Worm (Caenorhabditis elegans): ENCODE measurements around the gene Y43C5A.4.

The Y43C5A.4 gene

ce11 chrIV:10239045-10239444 lies 38.8 kb upstream of the Y43C5A.4 start, which contains the start of gene ech-8:
TSS of gene ech-8 (minus strand) at chrIV:10239176.
- no peak for TF ChIP-seq aly-2 (tag; optimal IDR thresholded peaks at IDR 0.05)
- no peak for TF ChIP-seq mdl-1 (tag; optimal IDR thresholded peaks at IDR 0.05)
- no peak for TF ChIP-seq ztf-11 (tag; optimal IDR thresholded peaks at IDR 0.05)
- no peak for TF ChIP-seq ceh-16 (tag; optimal IDR thresholded peaks at IDR 0.05)
- no peak for TF ChIP-seq elt-3 (tag; optimal IDR thresholded peaks at IDR 0.05)
- peak; percentile 31 for TF ChIP-seq crh-2 (tag; optimal IDR thresholded peaks at IDR 0.05)
- TF ChIP-seq lin-13 (GFP tag; optimal IDR thresholded peaks at IDR 0.05), result no peak
- TF ChIP-seq fos-1 (tag; optimal IDR thresholded peaks at IDR 0.05), result peak; percentile 20
- no peak for TF ChIP-seq nhr-12 (tag; optimal IDR thresholded peaks at IDR 0.05)
- no peak for TF ChIP-seq nhr-23 (tag; optimal IDR thresholded peaks at IDR 0.05)

DNA sequence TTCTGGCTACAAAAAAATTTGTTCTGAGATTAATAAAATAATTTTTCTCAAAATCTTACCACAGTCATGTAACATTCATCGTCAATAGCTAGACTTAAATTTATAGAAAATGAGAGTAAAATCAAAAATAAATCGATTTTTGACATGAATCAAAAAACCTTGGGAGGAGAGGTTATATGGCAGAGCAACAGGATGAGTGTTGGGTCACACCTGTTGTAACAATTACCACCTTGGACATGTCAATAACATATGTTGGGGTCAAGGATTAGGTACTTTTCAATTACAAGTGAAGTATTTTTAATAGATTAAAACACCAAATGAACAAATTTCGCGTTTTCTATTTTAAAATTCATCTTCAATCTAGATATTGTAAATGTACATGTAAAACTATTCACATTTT lies 36.2 kb upstream of the Y43C5A.4 start, which contains the start of gene lipl-7:
Gene lipl-7, minus strand, starts transcription at position 165 of the 400 bp plus-strand sequence.
- no peak for TF ChIP-seq Y55F3AM.14 (GFP tag; optimal IDR thresholded peaks at IDR 0.05)
- no peak for TF ChIP-seq mab-5 (tag; optimal IDR thresholded peaks at IDR 0.05)
- TF ChIP-seq nhr-6 (tag; optimal IDR thresholded peaks at IDR 0.05), result no peak
- no peak for TF ChIP-seq nhr-23 (tag; optimal IDR thresholded peaks at IDR 0.05)
- TF ChIP-seq zag-1 (tag; optimal IDR thresholded peaks at IDR 0.05), result no peak
- TF ChIP-seq egl-27 (tag; optimal IDR thresholded peaks at IDR 0.05), result no peak
- TF ChIP-seq sma-9 (GFP tag; optimal IDR thresholded peaks at IDR 0.05), result no peak
- TF ChIP-seq sma-9 (tag; optimal IDR thresholded peaks at IDR 0.05), result no peak
- no peak for TF ChIP-seq gmeb-1 (tag; optimal IDR thresholded peaks at IDR 0.05)
- no peak for TF ChIP-seq nhr-21 (tag; optimal IDR thresholded peaks at IDR 0.05)
- no peak for TF ChIP-seq nhr-129 (tag; optimal IDR thresholded peaks at IDR 0.05)
- no peak for TF ChIP-seq unc-62 (GFP tag; optimal IDR thresholded peaks at IDR 0.05)
- TF ChIP-seq nhr-237 (tag; optimal IDR thresholded peaks at IDR 0.05), result no peak
- no peak for TF ChIP-seq crh-2 (tag; optimal IDR thresholded peaks at IDR 0.05)

DNA sequence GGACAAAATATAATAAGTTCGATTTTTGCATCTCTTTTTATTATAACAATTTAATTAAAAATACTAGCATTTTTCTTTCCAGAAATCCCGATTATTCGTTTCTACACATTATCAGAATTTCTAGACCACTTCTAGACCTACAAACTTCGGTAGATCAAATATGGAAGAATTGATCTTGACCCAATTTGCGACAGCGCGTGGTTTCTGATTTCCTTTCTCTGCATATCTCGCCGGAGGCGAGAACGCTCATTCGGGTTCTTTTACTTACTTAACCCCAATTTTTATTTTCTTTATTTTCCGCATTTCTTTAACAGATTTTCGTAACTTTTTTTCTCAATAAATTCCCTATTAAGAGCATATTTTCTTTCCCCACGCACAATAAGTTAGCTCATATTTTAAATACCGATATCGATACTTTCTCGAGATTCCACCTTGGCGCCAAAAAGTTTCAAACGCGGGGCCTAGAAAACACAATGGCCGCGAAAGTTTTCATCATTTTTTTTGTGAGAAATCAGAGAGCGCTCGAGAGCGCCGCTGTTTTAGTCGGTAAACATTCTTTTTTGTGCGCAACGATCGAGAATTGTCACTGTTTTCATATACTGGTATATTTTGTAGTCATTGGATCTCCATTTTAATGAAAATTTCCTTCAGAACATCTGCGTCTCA lies 35.2 kb upstream of the Y43C5A.4 start:
- TF ChIP-seq lin-11 (tag; optimal IDR thresholded peaks at IDR 0.05), result no peak
- TF ChIP-seq nhr-77 (tag; optimal IDR thresholded peaks at IDR 0.05), result no peak
- no peak for TF ChIP-seq peb-1 (tag; optimal IDR thresholded peaks at IDR 0.05)
- TF ChIP-seq lsy-2 (tag; optimal IDR thresholded peaks at IDR 0.05), result peak in 1 of 2 experiments; percentile 41
- TF ChIP-seq ztf-11 (tag; optimal IDR thresholded peaks at IDR 0.05), result no peak
- TF ChIP-seq ceh-82 (tag; optimal IDR thresholded peaks at IDR 0.05), result no peak
- no peak for TF ChIP-seq fos-1 (tag; optimal IDR thresholded peaks at IDR 0.05)
- no peak for TF ChIP-seq sem-4 (tag; optimal IDR thresholded peaks at IDR 0.05)
- no peak for TF ChIP-seq skn-1 (tag; optimal IDR thresholded peaks at IDR 0.05)
- peak; percentile 79 for TF ChIP-seq gmeb-1 (tag; optimal IDR thresholded peaks at IDR 0.05)
- peak; percentile 24 for TF ChIP-seq crh-2 (tag; optimal IDR thresholded peaks at IDR 0.05)
- no peak for TF ChIP-seq egl-27 (tag; optimal IDR thresholded peaks at IDR 0.05)
- TF ChIP-seq F13H6.1 (tag; optimal IDR thresholded peaks at IDR 0.05), result no peak
- TF ChIP-seq R02D3.7 (tag; optimal IDR thresholded peaks at IDR 0.05), result no peak
- TF ChIP-seq blmp-1 (tag; optimal IDR thresholded peaks at IDR 0.05; ENCODE audit: insufficient read depth), result no peak
- no peak for TF ChIP-seq ceh-16 (tag; optimal IDR thresholded peaks at IDR 0.05)
- no peak for TF ChIP-seq unc-39 (tag; optimal IDR thresholded peaks at IDR 0.05)
- TF ChIP-seq nhr-6 (tag; optimal IDR thresholded peaks at IDR 0.05), result no peak
- no peak for TF ChIP-seq nhr-21 (tag; optimal IDR thresholded peaks at IDR 0.05)
- no peak for TF ChIP-seq nhr-25 (tag; optimal IDR thresholded peaks at IDR 0.05)
- peak; percentile 25 for TF ChIP-seq lin-13 (GFP tag; optimal IDR thresholded peaks at IDR 0.05)
- peak; percentile 68 for TF ChIP-seq nhr-129 (tag; optimal IDR thresholded peaks at IDR 0.05)
- TF ChIP-seq sma-9 (GFP tag; optimal IDR thresholded peaks at IDR 0.05), result no peak
- TF ChIP-seq sma-9 (tag; optimal IDR thresholded peaks at IDR 0.05), result no peak
- no peak for TF ChIP-seq aly-2 (tag; optimal IDR thresholded peaks at IDR 0.05)
- no peak for TF ChIP-seq ztf-1 (GFP tag; conservative IDR thresholded peaks at IDR 0.05)
- TF ChIP-seq dmd-4 (tag; optimal IDR thresholded peaks at IDR 0.05), result no peak
- TF ChIP-seq ZK546.5 (tag; optimal IDR thresholded peaks at IDR 0.05), result no peak
- TF ChIP-seq sma-3 (GFP tag; optimal IDR thresholded peaks at IDR 0.05), result no peak
